Worm (Caenorhabditis elegans): ENCODE results near the gene F23B12.1.

Gene F23B12.1

ce11 chrV:14414964-14415564 is 13.9 kb upstream of the F23B12.1 start, which contains the start of the genes nxf-1 and C15H11.11 (continued):
- TF ChIP-seq nhr-76 (tag; optimal IDR thresholded peaks at IDR 0.05) (no peak), Y105C5A.15 (GFP tag; IDR thresholded peaks at IDR 0.05) (no peak), spr-3 (GFP tag; optimal IDR thresholded peaks at IDR 0.05) (no peak), dmd-9 (GFP tag; IDR thresholded peaks at IDR 0.05) (no peak), lin-1 (GFP tag; IDR thresholded peaks at IDR 0.05) (peak; percentile 62; the same call in 1 of the 2 replicates), arid-1 (GFP tag; conservative IDR thresholded peaks at IDR 0.05) (peak; percentile 58; the same call in 1 of the 2 replicates), hlh-11 (tag; optimal IDR thresholded peaks at IDR 0.05) (peak; percentile 84), T20F7.1 (GFP tag; optimal IDR thresholded peaks at IDR 0.05) (peak; percentile 81), gei-8 (GFP tag; optimal IDR thresholded peaks at IDR 0.05) (no peak), ceh-20 (GFP tag; IDR thresholded peaks at IDR 0.05) (0 out of 2 replicates have a peak, but pooled peaks have one; percentile 28), daf-16 (GFP tag; optimal IDR thresholded peaks at IDR 0.05) (peak; percentile 39 to 74), daf-16 (tag; optimal IDR thresholded peaks at IDR 0.05) (peak; percentile 99), F26F4.8 (GFP tag; conservative IDR thresholded peaks at IDR 0.05) (no peak), ztf-7 (tag; optimal IDR thresholded peaks at IDR 0.05) (peak; percentile 74), lin-38 (GFP tag; IDR thresholded peaks at IDR 0.05) (peak; percentile 72), Y48G9A.11 (GFP tag; IDR thresholded peaks at IDR 0.05) (no peak), nhr-6 (tag; optimal IDR thresholded peaks at IDR 0.05) (peak; percentile 73), mxl-3 (GFP tag; optimal IDR thresholded peaks at IDR 0.05) (peak; percentile 14), mdt-29 (GFP tag; IDR thresholded peaks at IDR 0.05) (no peak), Y5F2A.4 (GFP tag; optimal IDR thresholded peaks at IDR 0.05) (no peak), saeg-2 (GFP tag; IDR thresholded peaks at IDR 0.05) (no peak), dpl-1 (GFP tag; optimal IDR thresholded peaks at IDR 0.05) (peak; percentile 68), ama-1 (optimal IDR thresholded peaks at IDR 0.05) (peak; percentile 49), fos-1 (tag; optimal IDR thresholded peaks at IDR 0.05) (no peak), hmg-1.1 (GFP tag; IDR thresholded peaks at IDR 0.05) (peak; percentile 43; the same call in 1 of the 2 replicates), lin-29 (GFP tag; IDR thresholded peaks at IDR 0.05) (no peak), spr-1 (tag; optimal IDR thresholded peaks at IDR 0.05) (peak; percentile 35), lin-39 (tag; optimal IDR thresholded peaks at IDR 0.05) (no peak), dmd-6 (GFP tag; IDR thresholded peaks at IDR 0.05) (peak; percentile 81), madf-9 (GFP tag; conservative IDR thresholded peaks at IDR 0.05) (no peak), pha-4 (GFP tag; IDR thresholded peaks at IDR 0.05) (no peak), pha-4 (tag; optimal IDR thresholded peaks at IDR 0.05) (no peak), lim-7 (GFP tag; IDR thresholded peaks at IDR 0.05) (no peak), dve-1 (tag; optimal IDR thresholded peaks at IDR 0.05; ENCODE audit: insufficient read depth) (peak; percentile 80), ctbp-1 (GFP tag; IDR thresholded peaks at IDR 0.05) (no peak), php-3 (GFP tag; IDR thresholded peaks at IDR 0.05) (peak; percentile 75; the same call in 1 of the 2 replicates), egl-27 (tag; optimal IDR thresholded peaks at IDR 0.05) (no peak), zfp-2 (tag; optimal IDR thresholded peaks at IDR 0.05) (no peak), nhr-10 (tag; optimal IDR thresholded peaks at IDR 0.05) (no peak), hlh-30 (tag; optimal IDR thresholded peaks at IDR 0.05; ENCODE audit: insufficient read depth) (peak; percentile 99), ceh-32 (tag; optimal IDR thresholded peaks at IDR 0.05; ENCODE audit: poor library complexity) (no peak), sdz-12 (GFP tag; optimal IDR thresholded peaks at IDR 0.05) (no peak), nhr-77 (tag; optimal IDR thresholded peaks at IDR 0.05) (peak; percentile 76)

All from whole organism, L4 larva.